Worm (Caenorhabditis elegans) whole organism, young adult: Measurements from ENCODE around the gene dct-17.

Experiments
- B0261.1 ChIP-seq: sonication (generic microtip); optimal IDR thresholded peaks from 2 replicates; lab custom pipeline; 2016; ENCODE audit warnings: mild to moderate bottlenecking, missing genetic modification characterization, moderate library complexity, missing compliant biosample characterization
- D2030.7 ChIP-seq: fragments of 200-800 bp; sonication (Bioruptor generic); IDR thresholded peaks from 2 replicates; pipeline ENCODE4 v1.3.6; 2022; ENCODE audit warnings: missing genetic modification reagents, missing genetic modification characterization, missing compliant biosample characterization
- F22D6.2 ChIP-seq: sonication (generic microtip); optimal IDR thresholded peaks from 2 replicates; lab custom pipeline; 2016; ENCODE audit warnings: mild to moderate bottlenecking, missing genetic modification characterization, missing compliant biosample characterization
- K12H6.12 ChIP-seq: fragments of 200-800 bp; sonication (Bioruptor generic); optimal IDR thresholded peaks from 2 replicates; lab custom pipeline; 2018; ENCODE audit warnings: mild to moderate bottlenecking, missing genetic modification characterization, missing compliant biosample characterization
- T26A5.8 ChIP-seq: sonication (generic microtip); optimal IDR thresholded peaks from 2 replicates; lab custom pipeline; 2016; ENCODE audit warnings: missing genetic modification characterization, missing compliant biosample characterization
- Y53F4B.3 ChIP-seq: fragments of 200-800 bp; sonication (Bioruptor generic); IDR thresholded peaks from 2 replicates; pipeline ENCODE4 v1.3.6; 2022; ENCODE audit warnings: missing genetic modification reagents, missing genetic modification characterization, missing compliant biosample characterization
- Y56A3A.18 ChIP-seq: fragments of 200-800 bp; sonication (Bioruptor generic); IDR thresholded peaks from 2 replicates; pipeline ENCODE4 v1.3.6; 2022; ENCODE audit warnings: missing genetic modification reagents, missing genetic modification characterization, missing compliant biosample characterization
- Y79H2A.3 ChIP-seq: fragments of 200-800 bp; sonication (Bioruptor generic); conservative IDR thresholded peaks from 2 replicates; pipeline ENCODE4 v1.3.6; 2022; ENCODE audit warnings: missing genetic modification reagents, missing genetic modification characterization, missing compliant biosample characterization
- ZK185.1 ChIP-seq: sonication (generic microtip); optimal IDR thresholded peaks from 2 replicates; lab custom pipeline; 2016; ENCODE audit warnings: mild to moderate bottlenecking, missing genetic modification characterization, missing compliant biosample characterization; ENCODE audit not compliant: poor library complexity, severe bottlenecking
- akir-1 ChIP-seq: fragments of 200-800 bp; sonication (Bioruptor generic); optimal IDR thresholded peaks from 2 replicates; lab custom pipeline; 2018; ENCODE audit warnings: mild to moderate bottlenecking, missing genetic modification characterization, moderate library complexity, missing compliant biosample characterization
- athp-1 ChIP-seq: sonication (generic microtip); optimal IDR thresholded peaks from 2 replicates; lab custom pipeline; 2017; ENCODE audit warnings: mild to moderate bottlenecking, missing genetic modification characterization, missing compliant biosample characterization
- attf-6 ChIP-seq: fragments of 200-800 bp; sonication (Bioruptor generic); IDR thresholded peaks from 2 replicates; pipeline ENCODE4 v1.3.6; 2022; ENCODE audit warnings: missing genetic modification reagents, missing genetic modification characterization, missing compliant biosample characterization
- ccch-3 ChIP-seq: fragments of 200-800 bp; sonication (Bioruptor generic); optimal IDR thresholded peaks from 2 replicates; lab custom pipeline; 2018; ENCODE audit warnings: mild to moderate bottlenecking, missing genetic modification characterization, missing compliant biosample characterization
- cebp-2 ChIP-seq: fragments of 200-800 bp; sonication (Bioruptor generic); IDR thresholded peaks from 2 replicates; pipeline ENCODE4 v1.3.6; 2022; ENCODE audit warnings: missing genetic modification characterization, missing compliant biosample characterization
- ceh-27 ChIP-seq: fragments of 200-800 bp; sonication (Bioruptor generic); optimal IDR thresholded peaks from 2 replicates; lab custom pipeline; 2018; ENCODE audit warnings: mild to moderate bottlenecking, missing genetic modification characterization, moderate library complexity, missing compliant biosample characterization
- ceh-40 ChIP-seq: fragments of 200-800 bp; sonication (Bioruptor generic); IDR thresholded peaks from 2 replicates; pipeline ENCODE4 v1.3.6; 2022; ENCODE audit warnings: missing genetic modification characterization, missing compliant biosample characterization
- ceh-58 ChIP-seq: fragments of 200-800 bp; sonication (Bioruptor generic); IDR thresholded peaks from 2 replicates; pipeline ENCODE4 v1.3.6; 2022; ENCODE audit warnings: missing genetic modification characterization, missing compliant biosample characterization
- die-1 ChIP-seq: sonication (generic microtip); optimal IDR thresholded peaks from 2 replicates; lab custom pipeline; 2016; ENCODE audit warnings: missing genotype, mild to moderate bottlenecking, missing genetic modification characterization, missing compliant biosample characterization
- dpff-1 ChIP-seq: sonication (generic microtip); optimal IDR thresholded peaks from 2 replicates; lab custom pipeline; 2017; ENCODE audit warnings: mild to moderate bottlenecking, missing genetic modification characterization, missing compliant biosample characterization
- efl-1 ChIP-seq: fragments of 150-350 bp; optimal IDR thresholded peaks from 2 replicates; lab custom pipeline; 2014; ENCODE audit warnings: missing biosample characterization, missing genetic modification reagents, missing genetic modification characterization
- egl-44 ChIP-seq: fragments of 200-800 bp; sonication (Bioruptor generic); IDR thresholded peaks from 2 replicates; pipeline ENCODE4 v1.3.6; 2022; ENCODE audit warnings: missing genetic modification reagents, missing genetic modification characterization, missing compliant biosample characterization
- ekl-4 ChIP-seq: fragments of 200-800 bp; sonication (Bioruptor generic); IDR thresholded peaks from 2 replicates; pipeline ENCODE4 v1.3.6; 2022; ENCODE audit warnings: missing genetic modification reagents, missing genetic modification characterization, missing compliant biosample characterization
- gei-17 ChIP-seq: fragments of 200-800 bp; sonication (Bioruptor generic); optimal IDR thresholded peaks from 2 replicates; lab custom pipeline; 2018; ENCODE audit warnings: mild to moderate bottlenecking, missing genetic modification characterization, missing compliant biosample characterization
- hlh-26 ChIP-seq: fragments of 200-800 bp; sonication (Bioruptor generic); conservative IDR thresholded peaks from 2 replicates; pipeline ENCODE4 v1.3.6; 2022; ENCODE audit warnings: missing genetic modification reagents, missing genetic modification characterization, missing compliant biosample characterization
- hmg-1.2 ChIP-seq: fragments of 200-800 bp; sonication (Bioruptor generic); IDR thresholded peaks from 2 replicates; pipeline ENCODE4 v1.3.6; 2022; ENCODE audit warnings: missing genetic modification reagents, missing genetic modification characterization, missing compliant biosample characterization
- hrde-1 ChIP-seq: sonication (generic microtip); optimal IDR thresholded peaks from 2 replicates; lab custom pipeline; 2016; ENCODE audit warnings: missing genetic modification characterization, mild to moderate bottlenecking, missing compliant biosample characterization, moderate library complexity, missing genotype, missing genetic modification reagents, borderline replicate concordance
- lin-26 ChIP-seq: fragments of 200-800 bp; sonication (Bioruptor generic); IDR thresholded peaks from 2 replicates; pipeline ENCODE4 v1.3.6; 2022; ENCODE audit warnings: missing genetic modification reagents, missing genetic modification characterization, missing compliant biosample characterization
- madf-8 ChIP-seq: fragments of 200-800 bp; sonication (Bioruptor generic); conservative IDR thresholded peaks from 2 replicates; pipeline ENCODE4 v1.3.6; 2022; ENCODE audit warnings: missing genetic modification reagents, missing genetic modification characterization, missing compliant biosample characterization
- mcd-1 ChIP-seq: fragments of 200-800 bp; sonication (Bioruptor generic); IDR thresholded peaks from 2 replicates; pipeline ENCODE4 v1.3.6; 2022; ENCODE audit warnings: missing genetic modification reagents, missing genetic modification characterization, missing compliant biosample characterization
- nfya-2 ChIP-seq: fragments of 200-800 bp; sonication (Bioruptor generic); IDR thresholded peaks from 2 replicates; pipeline ENCODE4 v1.3.6; 2022; ENCODE audit warnings: missing genetic modification reagents, missing genetic modification characterization, missing compliant biosample characterization
- nhr-80 ChIP-seq: sonication (generic microtip); optimal IDR thresholded peaks from 2 replicates; lab custom pipeline; 2016; ENCODE audit warnings: missing genetic modification characterization, missing compliant biosample characterization
- rec-8 ChIP-seq, 2 experiments: sonication (generic microtip); optimal IDR thresholded peaks; 2 replicates each; lab custom pipeline; 2016; ENCODE audit warnings: mild to moderate bottlenecking in 2 of 2, missing genetic modification characterization in 2 of 2, missing genetic modification reagents in 2 of 2, missing genotype in 2 of 2, missing biosample characterization in 1 of 2, missing compliant biosample characterization in 1 of 2, moderate library complexity in 1 of 2
- tbp1 ChIP-seq: fragments of 200-800 bp; sonication (Bioruptor generic); optimal IDR thresholded peaks from 2 replicates; lab custom pipeline; 2018; ENCODE audit warnings: mild to moderate bottlenecking, missing genetic modification characterization, missing compliant biosample characterization
- tbx-9 ChIP-seq: sonication (generic microtip); optimal IDR thresholded peaks from 2 replicates; lab custom pipeline; 2016; ENCODE audit warnings: borderline replicate concordance, missing genetic modification characterization, inconsistent platforms, missing compliant biosample characterization
- unc-62 ChIP-seq: fragments of 150-350 bp; optimal IDR thresholded peaks from 2 replicates; lab custom pipeline; 2014; ENCODE audit warnings: missing biosample characterization, missing genetic modification reagents, missing genetic modification characterization
- xnd-1 ChIP-seq: sonication (generic microtip); optimal IDR thresholded peaks from 2 replicates; lab custom pipeline; 2016; ENCODE audit warnings: missing genotype, missing genetic modification reagents, missing genetic modification characterization, missing compliant biosample characterization
- ztf-25 ChIP-seq: fragments of 200-800 bp; sonication (Bioruptor generic); IDR thresholded peaks from 2 replicates; pipeline ENCODE4 v1.3.6; 2022; ENCODE audit warnings: missing genetic modification reagents, missing genetic modification characterization, missing compliant biosample characterization
- ztf-3 ChIP-seq: fragments of 200-800 bp; sonication (Bioruptor generic); optimal IDR thresholded peaks from 2 replicates; lab custom pipeline; 2018; ENCODE audit warnings: mild to moderate bottlenecking, missing genetic modification characterization, missing compliant biosample characterization

dct-17 gene

DNA sequence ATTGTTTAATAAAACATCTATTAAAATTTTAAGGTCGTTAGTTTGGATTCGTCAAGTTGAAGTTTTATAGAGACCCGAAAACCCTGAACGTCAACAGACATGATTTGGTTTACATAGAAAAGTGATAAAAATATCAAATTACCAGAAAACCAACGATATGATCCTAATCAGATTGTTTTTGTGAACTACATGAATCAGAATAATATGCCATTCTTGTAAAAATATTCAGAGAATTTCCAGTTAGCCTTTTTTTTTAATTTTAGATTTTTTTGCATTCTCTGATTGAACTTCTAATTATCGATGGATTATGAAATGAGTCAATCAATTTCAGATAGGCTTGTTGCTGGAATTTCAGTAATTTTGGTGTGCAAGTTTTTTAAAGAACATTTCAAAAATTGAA, 19.5 kb downstream of the dct-17 start, which contains the start of gene srx-96:
Gene srx-96, plus strand, starts transcription at position 301 of the 400 bp plus-strand sequence.
- no peak for TF ChIP-seq ztf-3 (GFP tag; lab: Kevin White, UChicago)
- TF ChIP-seq T26A5.8 (tag; lab: Kevin White, UChicago) = no peak
- no peak for TF ChIP-seq xnd-1 (tag; lab: Kevin White, UChicago)
- no peak for TF ChIP-seq F22D6.2 (tag; lab: Kevin White, UChicago)
- no peak for TF ChIP-seq cebp-2 (GFP tag; lab: Robert Waterston, UW)
- TF ChIP-seq rec-8 (tag; optimal IDR thresholded peaks at IDR 0.05; lab: Kevin White, UChicago) = no peak
- no peak for TF ChIP-seq nfya-2 (GFP tag; lab: Robert Waterston, UW)
- TF ChIP-seq gei-17 (GFP tag; lab: Kevin White, UChicago) = no peak
- TF ChIP-seq lin-26 (GFP tag; lab: Robert Waterston, UW) = no peak

DNA sequence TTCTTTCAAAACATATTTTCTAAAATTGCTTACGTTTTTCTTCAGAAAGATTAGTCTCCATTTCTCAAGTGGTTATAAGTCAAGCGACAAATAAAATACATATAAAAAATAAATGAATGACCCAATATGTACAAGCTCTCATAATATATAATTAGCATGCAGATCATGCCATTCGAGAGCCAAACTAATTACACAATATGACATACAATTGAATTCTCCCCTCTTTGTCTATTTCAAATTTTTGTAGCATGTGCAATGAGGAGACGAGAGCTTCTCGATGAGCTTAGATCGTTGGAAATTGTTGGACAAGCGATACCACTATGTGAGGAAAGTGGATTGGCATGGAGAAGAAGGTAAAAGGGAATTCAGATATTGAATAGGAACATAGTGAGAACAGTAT, 23.3 kb downstream of the dct-17 start, which contains the start of gene hlh-34:
Gene hlh-34, minus strand, starts transcription at position 101 of the 400 bp plus-strand sequence.
- TF ChIP-seq Y56A3A.18 (GFP tag; lab: Robert Waterston, UW) (no peak), ekl-4 (GFP tag; lab: Robert Waterston, UW) (no peak)

DNA sequence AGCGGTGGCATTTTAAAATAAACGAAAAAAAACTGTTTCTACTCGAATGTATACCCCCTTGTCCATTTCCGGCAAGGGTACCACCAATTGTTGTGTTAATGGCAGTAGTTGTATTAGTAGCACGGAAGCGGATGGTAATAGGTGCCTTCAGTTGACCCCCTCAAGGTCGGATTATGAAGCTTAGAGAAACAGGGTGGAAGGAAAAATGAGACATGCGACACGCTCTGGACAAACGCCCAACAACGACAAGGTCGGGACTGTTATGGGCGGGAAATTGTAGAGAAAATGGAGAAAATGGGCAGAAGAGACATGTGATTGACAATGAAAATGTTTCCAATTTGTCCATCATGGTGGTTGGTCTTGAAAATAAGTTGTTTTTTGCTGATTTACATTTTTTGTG, 26.6 kb downstream of the dct-17 start, which contains the start of gene T01D3.3:
Gene T01D3.3, plus strand, starts transcription at position 312 of the 400 bp plus-strand sequence.
- TF ChIP-seq tbp1 (GFP tag; lab: Kevin White, UChicago) = no peak
- TF ChIP-seq hlh-26 (GFP tag; lab: Robert Waterston, UW) = no peak
- no peak for TF ChIP-seq ztf-25
- no peak for TF ChIP-seq K12H6.12 (tag; lab: Kevin White, UChicago)
- TF ChIP-seq ceh-27 (GFP tag; lab: Kevin White, UChicago) = no peak
- no peak for TF ChIP-seq unc-62 (GFP tag; lab: Kevin White, UChicago)
- TF ChIP-seq athp-1 = no peak
- TF ChIP-seq hmg-1.2 (GFP tag; lab: Robert Waterston, UW) = no peak
- TF ChIP-seq nhr-80 = no peak
- no peak for TF ChIP-seq akir-1 (GFP tag; lab: Kevin White, UChicago)
- TF ChIP-seq Y53F4B.3 = no peak
- TF ChIP-seq rec-8 (tag; optimal IDR thresholded peaks at IDR 0.05; lab: Kevin White, UChicago) = no peak
- TF ChIP-seq nfya-2 (GFP tag; lab: Robert Waterston, UW) = no peak
- TF ChIP-seq B0261.1 (tag; lab: Kevin White, UChicago) = no peak
- no peak for TF ChIP-seq ceh-58 (GFP tag; lab: Robert Waterston, UW)
- TF ChIP-seq egl-44 (GFP tag; lab: Robert Waterston, UW) = no peak

DNA sequence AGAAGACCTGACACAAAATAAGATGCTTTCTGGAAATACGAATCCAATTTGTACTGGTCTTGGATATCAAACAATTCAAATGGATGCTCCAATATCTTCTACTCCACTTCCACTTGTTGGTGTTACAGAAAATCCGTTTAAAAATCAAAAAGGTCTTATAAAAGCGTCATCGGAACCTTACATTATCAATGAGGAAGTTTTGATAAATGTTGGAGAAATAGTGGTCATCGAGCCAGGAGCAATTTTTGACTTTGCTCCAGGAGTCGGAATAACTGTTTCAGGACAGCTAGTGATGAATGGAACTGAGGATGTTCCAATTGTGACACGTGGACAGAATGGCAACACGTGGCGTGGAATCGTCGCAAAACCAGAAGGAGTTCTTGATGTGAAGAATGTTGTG, 36.5 kb downstream of the dct-17 start:
- TF ChIP-seq die-1 (tag; lab: Kevin White, UChicago) = no peak
- TF ChIP-seq hlh-26 (GFP tag; lab: Robert Waterston, UW) = no peak
- no peak for TF ChIP-seq tbx-9 (tag; lab: Kevin White, UChicago)
- TF ChIP-seq Y79H2A.3 (GFP tag; lab: Robert Waterston, UW) = no peak
- no peak for TF ChIP-seq hrde-1 (tag; lab: Kevin White, UChicago)
- no peak for TF ChIP-seq ccch-3 (GFP tag; lab: Kevin White, UChicago)
- no peak for TF ChIP-seq dpff-1 (tag; lab: Kevin White, UChicago)
- TF ChIP-seq unc-62 (GFP tag; lab: Kevin White, UChicago) = no peak
- no peak for TF ChIP-seq madf-8
- no peak for TF ChIP-seq ceh-58 (GFP tag; lab: Robert Waterston, UW)
- no peak for TF ChIP-seq hmg-1.2 (GFP tag; lab: Robert Waterston, UW)
- TF ChIP-seq D2030.7 (GFP tag; lab: Robert Waterston, UW) = no peak
- TF ChIP-seq mcd-1 (GFP tag; lab: Robert Waterston, UW) = no peak
- no peak for TF ChIP-seq attf-6 (GFP tag; lab: Robert Waterston, UW)
- no peak for TF ChIP-seq ceh-40 (GFP tag; lab: Robert Waterston, UW)
- no peak for TF ChIP-seq ZK185.1
- TF ChIP-seq efl-1 = no peak
- TF ChIP-seq, all 124 proteins: peak for 0
